Worm (Caenorhabditis elegans) whole organism, dauer: ENCODE results near the gene ZK1321.4.

Experiments used
- unc-62 ChIP-seq: sonication (generic microtip); optimal IDR thresholded peaks from 2 replicates; lab custom pipeline; 2017; ENCODE audit warnings: missing biosample characterization, missing genetic modification reagents, missing genetic modification characterization

ZK1321.4 gene

DNA sequence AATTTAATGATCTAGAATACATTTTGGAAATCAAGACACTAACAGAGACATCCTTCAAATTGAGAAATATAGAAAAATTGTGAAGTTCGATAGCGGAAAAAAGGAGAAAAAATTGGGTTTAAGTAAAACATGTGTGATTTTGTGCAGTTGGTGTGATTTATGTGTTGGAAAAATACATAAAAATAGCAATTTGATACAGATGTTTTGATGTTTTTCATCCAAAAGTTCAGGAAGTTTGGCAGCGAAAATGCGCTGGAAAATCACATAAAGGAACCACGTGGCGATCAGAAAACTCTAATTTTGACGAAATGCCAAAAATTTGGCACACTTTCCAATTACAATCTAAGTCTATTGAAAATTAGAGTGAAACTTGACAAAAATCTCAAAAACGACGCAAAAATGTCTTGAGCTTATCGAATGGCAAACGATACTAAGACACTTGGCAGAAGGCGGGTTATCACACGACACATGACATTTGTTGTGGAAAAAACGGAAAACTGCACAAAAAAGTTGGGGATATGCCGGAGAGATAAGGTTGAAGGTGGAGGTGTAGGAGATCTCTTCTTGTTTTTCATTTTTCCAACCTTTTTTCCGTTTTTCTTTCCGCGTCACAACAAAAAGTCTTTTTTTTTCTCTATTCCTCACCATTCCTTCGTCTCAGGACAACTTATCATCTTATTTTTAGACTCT is at the start of gene ZK1321.4:
TSS of gene ZK1321.4 (minus strand) at position 51 of the 690 bp plus-strand sequence.
- TF ChIP-seq unc-62 (GFP tag; lab: Kevin White, UChicago), result no peak

DNA sequence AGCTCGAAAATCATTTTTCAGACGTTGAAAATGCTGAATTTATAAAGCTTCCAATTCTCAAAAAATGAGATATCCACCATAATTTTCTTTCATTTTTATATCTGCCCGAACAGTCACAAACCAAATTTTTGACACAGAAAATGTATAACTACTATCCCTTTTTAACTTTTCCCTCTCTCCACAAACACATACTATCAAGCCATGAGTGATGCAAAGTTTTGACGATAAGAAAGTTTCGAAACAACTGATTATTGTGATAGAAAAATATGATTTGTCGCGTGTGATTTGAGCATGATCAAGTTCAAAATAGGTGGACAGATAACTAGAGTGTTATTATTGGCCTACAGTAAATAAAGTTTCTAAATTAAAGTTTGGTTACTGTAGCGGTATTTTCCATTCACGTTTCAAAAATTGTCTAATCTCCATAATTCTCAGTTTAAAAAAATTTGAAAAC is 33.8 kb upstream of the ZK1321.4 start, which contains the start of gene cyp-13A8:
TSS of gene cyp-13A8 (minus strand) at position 51 of the 454 bp plus-strand sequence.
- no peak for TF ChIP-seq unc-62 (GFP tag; lab: Kevin White, UChicago)

ce11 chrII:9803320-9803719 is 29.6 kb upstream of the ZK1321.4 start, which contains the start of gene cyp-13A7:
Gene cyp-13A7, plus strand, starts transcription at chrII:9803620.
- no peak for TF ChIP-seq unc-62 (GFP tag; lab: Kevin White, UChicago)

DNA sequence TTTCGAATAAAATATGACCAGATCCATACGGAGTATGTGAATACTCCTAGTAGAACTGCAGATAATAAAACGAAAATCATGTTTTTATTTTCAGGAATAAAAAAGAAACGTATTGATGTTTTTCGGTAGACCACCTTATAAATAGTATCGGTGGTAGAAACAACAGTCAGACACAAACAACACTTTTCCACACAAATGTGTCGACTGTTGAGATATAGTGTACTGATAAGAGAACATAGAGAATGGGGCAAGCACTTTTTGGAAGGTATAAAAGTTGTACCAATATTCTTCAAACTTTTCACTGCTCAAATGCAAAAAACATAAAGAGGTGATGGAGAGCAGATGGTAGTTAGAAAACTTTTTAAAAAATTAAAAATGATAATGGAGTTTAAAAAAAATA is 28.9 kb upstream of the ZK1321.4 start, which contains the start of gene cyp-13A6:
TSS of gene cyp-13A6 (minus strand) at position 180 of the 400 bp plus-strand sequence.
- TF ChIP-seq unc-62 (GFP tag; lab: Kevin White, UChicago), result no peak

DNA sequence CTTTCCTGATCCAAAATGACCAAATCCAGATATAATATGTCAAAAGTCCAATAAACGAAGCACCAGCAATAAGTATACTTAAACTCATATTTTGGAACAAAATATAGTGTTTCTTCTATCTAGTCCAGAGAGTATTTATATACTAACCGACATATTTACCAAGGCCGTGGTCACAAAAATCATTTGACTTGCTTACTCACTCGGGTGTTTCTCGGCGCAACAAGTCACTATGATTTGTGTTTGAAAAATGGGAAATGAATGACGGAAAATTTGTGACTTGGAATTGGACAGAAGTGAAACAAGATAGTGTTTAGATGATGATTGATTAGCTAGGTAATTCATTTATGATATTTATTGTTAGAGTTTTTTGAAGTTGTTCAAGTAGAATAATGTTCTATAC is 26.5 kb upstream of the ZK1321.4 start, which contains the start of gene cyp-13A5:
TSS of gene cyp-13A5 (minus strand) at position 112 of the 400 bp plus-strand sequence.
- no peak for TF ChIP-seq unc-62 (GFP tag; lab: Kevin White, UChicago)

- no peak for TF ChIP-seq unc-62 (GFP tag; lab: Kevin White, UChicago)
Measured at ce11 chrII:9797664-9798063, 23.9 kb upstream of the ZK1321.4 start, which contains the start of gene cyp-13A4. Gene cyp-13A4, minus strand, starts transcription at chrII:9797740.

ce11 chrII:9793197-9793596 is 19.5 kb upstream of the ZK1321.4 start, which contains the start of gene cyp-13A3:
Gene cyp-13A3, minus strand, starts transcription at chrII:9793297.
- TF ChIP-seq unc-62 (GFP tag; lab: Kevin White, UChicago), result no peak

DNA sequence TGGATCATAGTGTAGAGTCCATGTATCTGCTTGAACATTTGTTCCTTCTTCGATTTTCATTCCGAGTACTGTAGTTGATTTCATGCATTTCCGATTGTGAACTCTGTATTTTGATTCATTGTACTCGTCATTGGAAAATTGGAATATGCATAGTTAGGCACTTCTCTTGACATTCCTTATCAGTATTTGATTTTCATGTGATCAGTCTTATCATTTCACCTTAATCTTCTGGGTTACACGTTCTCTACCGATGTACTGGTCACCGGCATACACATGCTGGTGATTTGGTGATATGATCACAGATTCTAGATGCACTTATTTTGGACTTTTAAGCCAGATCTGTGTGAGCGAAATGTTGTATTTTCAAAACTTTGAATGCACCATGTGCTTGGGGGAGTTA is 17.4 kb upstream of the ZK1321.4 start:
- no peak for TF ChIP-seq unc-62 (GFP tag; lab: Kevin White, UChicago)

DNA sequence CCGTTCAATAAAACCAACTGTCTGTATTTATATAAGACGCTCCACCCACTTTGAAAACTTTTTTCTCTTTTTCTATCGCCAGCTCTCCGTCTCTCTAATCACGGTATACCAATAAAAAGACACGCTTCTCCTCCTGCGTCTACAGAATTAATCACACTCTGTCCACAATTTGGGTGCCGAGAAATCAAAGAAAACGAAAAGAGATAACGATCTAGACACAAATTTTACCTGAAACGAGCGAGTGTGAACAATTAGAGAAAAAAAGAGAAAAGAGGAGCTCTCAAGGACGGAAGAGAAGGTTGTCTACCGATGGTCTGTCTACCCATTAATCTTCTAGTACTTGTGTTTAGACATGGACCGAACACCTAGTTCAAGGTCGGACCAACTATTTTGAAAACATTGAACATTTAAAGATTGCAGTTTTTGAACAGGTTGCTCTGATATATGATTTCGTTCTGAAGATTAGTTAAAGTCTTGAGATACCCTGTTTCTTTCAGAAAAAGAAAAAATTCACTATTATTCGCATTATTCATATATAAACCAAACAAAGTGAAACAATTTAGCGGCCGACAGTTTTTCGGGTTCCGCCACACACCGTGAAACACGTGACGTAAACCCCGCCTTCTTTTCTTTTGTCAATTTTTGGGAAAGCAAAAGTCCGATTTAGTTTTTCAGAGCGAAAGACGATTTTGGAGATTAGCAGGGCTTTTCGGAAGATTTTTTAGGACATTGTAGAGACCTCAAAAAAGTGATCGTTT is 13.8 kb upstream of the ZK1321.4 start, which contains the start of gene cyp-13A2:
TSS of gene cyp-13A2 (minus strand) at position 235 of the 758 bp plus-strand sequence.
- no peak for TF ChIP-seq unc-62 (GFP tag; lab: Kevin White, UChicago)

ce11 chrII:9786215-9786614 is 12.5 kb upstream of the ZK1321.4 start:
- TF ChIP-seq unc-62 (GFP tag; lab: Kevin White, UChicago), result no peak

DNA sequence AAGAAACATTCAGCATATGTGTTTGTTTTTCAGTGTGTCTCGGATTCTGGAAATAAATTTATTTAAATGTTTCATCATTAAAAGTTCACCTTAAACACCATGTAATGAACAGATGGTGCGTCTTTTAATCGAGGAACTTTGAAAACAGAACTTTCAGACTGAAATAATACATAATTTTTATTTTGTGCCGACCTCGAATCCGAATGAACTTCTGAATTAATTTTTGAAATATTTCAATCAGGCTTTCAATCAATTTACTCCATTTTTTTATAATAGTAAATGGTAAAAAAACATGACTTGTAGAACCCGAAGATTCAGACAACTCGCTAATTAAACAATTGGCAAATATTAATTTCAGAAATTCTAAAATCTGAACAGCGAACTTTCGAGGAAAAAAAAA is 8.6 kb upstream of the ZK1321.4 start, which contains the start of gene T10B9.14:
TSS of gene T10B9.14 (minus strand) at position 101 of the 400 bp plus-strand sequence.
- TF ChIP-seq unc-62 (GFP tag; lab: Kevin White, UChicago), result no peak

DNA sequence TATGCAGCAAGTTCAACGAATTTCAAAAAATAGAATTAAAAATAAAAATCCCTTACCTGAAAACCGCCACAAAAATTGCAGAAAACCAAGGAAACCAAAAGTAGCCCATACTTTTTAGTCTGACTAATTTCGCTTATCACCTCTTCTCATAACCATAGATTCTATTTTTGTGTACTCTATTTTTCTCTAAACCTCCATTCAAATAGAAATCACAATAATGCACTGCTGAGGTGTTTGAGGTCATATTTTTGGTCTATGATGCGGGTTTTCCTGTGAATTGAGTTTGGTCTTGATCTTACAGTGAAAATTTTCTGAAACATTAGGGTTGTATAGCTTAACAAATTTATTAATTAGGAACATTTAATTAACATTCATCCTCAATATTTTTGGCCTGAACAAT is 8.1 kb upstream of the ZK1321.4 start, which contains the start of gene cyp-13A1:
TSS of gene cyp-13A1 (minus strand) at position 156 of the 400 bp plus-strand sequence.
- no peak for TF ChIP-seq unc-62 (GFP tag; lab: Kevin White, UChicago)

DNA sequence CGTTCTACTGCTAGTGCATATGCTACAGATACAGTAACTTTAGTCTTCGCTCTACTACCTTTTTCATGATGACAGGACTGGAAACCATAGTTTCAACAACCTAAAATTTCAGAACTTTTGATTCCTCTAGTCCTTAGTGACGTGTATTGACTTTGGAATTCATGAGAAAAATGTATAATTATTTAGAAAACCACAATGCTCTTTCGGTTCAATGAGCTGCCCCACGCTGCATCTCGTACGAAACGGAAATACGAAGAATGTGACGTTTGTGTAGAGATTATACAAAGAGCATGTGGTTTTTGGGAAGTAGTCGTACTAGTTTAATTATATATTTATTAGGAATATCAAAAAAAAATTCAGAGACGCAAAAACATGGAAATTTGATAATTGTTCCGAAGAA is 4.8 kb upstream of the ZK1321.4 start:
- TF ChIP-seq unc-62 (GFP tag; lab: Kevin White, UChicago), result no peak

ce11 chrII:9775790-9776189 is 2.0 kb upstream of the ZK1321.4 start, which contains the start of gene T10B9.9:
Gene T10B9.9, minus strand, starts transcription at chrII:9775890.
- no peak for TF ChIP-seq unc-62 (GFP tag; lab: Kevin White, UChicago)

DNA sequence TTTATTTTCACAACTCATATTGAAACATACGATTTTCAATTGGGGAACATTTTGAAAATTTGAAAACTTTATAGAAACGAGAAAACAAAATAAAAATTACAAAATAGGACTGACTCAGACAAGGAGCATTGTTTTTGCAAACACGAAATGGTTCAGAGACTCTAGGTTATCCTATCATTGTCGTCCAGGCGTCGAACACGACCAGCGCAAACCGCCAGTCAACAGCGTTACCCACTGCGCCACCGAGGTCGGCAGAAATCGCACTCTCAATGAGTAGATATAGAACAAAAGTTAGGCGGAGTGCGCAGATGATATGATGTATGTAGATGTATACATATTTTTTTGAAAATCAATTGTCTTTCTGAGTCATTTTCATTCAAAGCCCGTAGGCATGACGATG is 911 bp upstream of the ZK1321.4 start:
- no peak for TF ChIP-seq unc-62 (GFP tag; lab: Kevin White, UChicago)
